Worm (Caenorhabditis elegans) whole organism, early embryonic: ENCODE measurements around the gene eif-1.

Experiments used
- B0310.2 ChIP-seq: sonication (generic microtip); optimal IDR thresholded peaks from 2 replicates; lab custom pipeline; 2016; ENCODE audit warnings: mild to moderate bottlenecking, missing genetic modification characterization, missing compliant biosample characterization
- F13C5.2 ChIP-seq: sonication (generic microtip); optimal IDR thresholded peaks from 2 replicates; lab custom pipeline; 2017; ENCODE audit warnings: mild to moderate bottlenecking, missing genetic modification characterization, inconsistent platforms, missing compliant biosample characterization
- aly-1 ChIP-seq: sonication (generic microtip); optimal IDR thresholded peaks from 2 replicates; lab custom pipeline; 2016; ENCODE audit warnings: missing genetic modification characterization, missing compliant biosample characterization
- ama-1 ChIP-seq: fragments of 150-350 bp; optimal IDR thresholded peaks from 2 replicates; lab custom pipeline; 2014
- ceh-13 ChIP-seq: fragments of 200-800 bp; sonication (Bioruptor generic); optimal IDR thresholded peaks from 2 replicates; lab custom pipeline; 2018; ENCODE audit warnings: mild to moderate bottlenecking, missing genetic modification characterization, missing compliant biosample characterization
- ceh-36 ChIP-seq: sonication (generic microtip); optimal IDR thresholded peaks from 2 replicates; lab custom pipeline; 2016; ENCODE audit warnings: missing genetic modification characterization, inconsistent platforms, missing compliant biosample characterization
- ets-7 ChIP-seq: sonication (generic microtip); optimal IDR thresholded peaks from 2 replicates; lab custom pipeline; 2016; ENCODE audit warnings: missing genotype, missing genetic modification characterization, missing compliant biosample characterization
- flt-1 ChIP-seq: fragments of 200-800 bp; sonication (Bioruptor generic); IDR thresholded peaks from 2 replicates; pipeline ENCODE4 v1.3.6; 2022; ENCODE audit warnings: missing genetic modification characterization, missing compliant biosample characterization
- hmbx-1 ChIP-seq: sonication (generic microtip); optimal IDR thresholded peaks from 2 replicates; lab custom pipeline; 2016; ENCODE audit warnings: mild to moderate bottlenecking, missing genetic modification characterization, missing compliant biosample characterization
- hmg-4 ChIP-seq: fragments of 200-800 bp; sonication (Bioruptor generic); optimal IDR thresholded peaks from 2 replicates; lab custom pipeline; 2018; ENCODE audit warnings: mild to moderate bottlenecking, missing genetic modification characterization, missing compliant biosample characterization
- hnd-1 ChIP-seq: sonication (generic microtip); optimal IDR thresholded peaks from 2 replicates; lab custom pipeline; 2016; ENCODE audit warnings: missing genetic modification characterization, missing compliant biosample characterization
- pes-1 ChIP-seq: fragments of 200-800 bp; sonication (Bioruptor generic); IDR thresholded peaks from 2 replicates; pipeline ENCODE4 v1.3.6; 2022; ENCODE audit warnings: missing genetic modification reagents, missing genetic modification characterization, missing compliant biosample characterization
- scrt-1 ChIP-seq: fragments of 200-800 bp; sonication (Bioruptor generic); IDR thresholded peaks from 2 replicates; pipeline ENCODE4 v1.3.6; 2022; ENCODE audit warnings: missing genetic modification characterization, missing compliant biosample characterization
- sea-1 ChIP-seq: fragments of 200-800 bp; sonication (Bioruptor generic); conservative IDR thresholded peaks from 2 replicates; pipeline ENCODE4 v1.3.6; 2022; ENCODE audit warnings: missing genetic modification characterization, missing compliant biosample characterization
- tbx-11 ChIP-seq: fragments of 200-800 bp; sonication (Bioruptor generic); IDR thresholded peaks from 2 replicates; pipeline ENCODE4 v1.3.6; 2022; ENCODE audit warnings: missing genetic modification characterization, missing compliant biosample characterization
- tbx-37 ChIP-seq: fragments of 200-800 bp; sonication (Bioruptor generic); conservative IDR thresholded peaks from 2 replicates; pipeline ENCODE4 v1.3.6; 2022; ENCODE audit warnings: missing genetic modification reagents, missing genetic modification characterization, missing compliant biosample characterization
- tra-4 ChIP-seq: sonication (generic microtip); optimal IDR thresholded peaks from 2 replicates; lab custom pipeline; 2017; ENCODE audit warnings: missing genetic modification characterization, missing compliant biosample characterization

Gene eif-1

ce11 chrII:4993530-4994192, at the start of gene eif-1, which contains the start of gene vps-24:
Gene eif-1 (minus strand): TSS chrII:4993580.
Gene vps-24 (plus strand): TSS chrII:4993998.
- TF ChIP-seq pes-1 (GFP tag; lab: Robert Waterston, UW) (0 out of 2 replicates have a peak, but pooled peaks have one; percentile 37), sea-1 (GFP tag; lab: Robert Waterston, UW) (no peak)

DNA sequence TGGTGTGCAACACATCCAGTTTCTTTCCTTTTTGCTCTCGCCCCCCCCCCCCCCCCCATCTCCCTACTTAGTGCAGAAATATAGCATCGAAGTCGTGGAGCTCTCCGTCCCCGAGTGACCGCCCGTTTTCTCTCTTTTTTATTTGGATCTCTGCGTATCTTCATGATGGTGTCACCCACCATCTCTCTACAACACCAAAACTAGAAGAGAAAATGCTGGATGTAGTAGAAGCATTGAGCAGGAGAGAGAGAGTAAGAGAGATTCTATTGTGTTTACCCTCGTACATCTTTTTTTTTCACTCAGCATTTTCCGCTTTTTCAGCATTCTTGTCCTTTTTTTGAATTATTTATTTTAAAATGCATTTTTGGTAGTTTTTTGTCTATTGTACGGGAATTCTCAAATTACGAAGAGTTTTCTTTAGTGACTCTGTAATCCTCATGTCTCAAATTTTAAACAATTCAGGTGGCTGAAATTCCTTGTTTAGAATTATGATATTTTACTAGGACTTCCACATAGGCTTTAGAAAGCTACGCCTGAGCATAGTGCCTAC, 49.1 kb upstream of the eif-1 start:
- TF ChIP-seq F13C5.2 (tag; lab: Kevin White, UChicago) = no peak
- TF ChIP-seq hmbx-1 (tag; lab: Kevin White, UChicago) = no peak
- TF ChIP-seq ets-7 (tag; lab: Kevin White, UChicago) = no peak
- no peak for TF ChIP-seq ama-1 (lab: Kevin White, UChicago)
- no peak for TF ChIP-seq hnd-1 (tag; lab: Kevin White, UChicago)
- no peak for TF ChIP-seq B0310.2
- TF ChIP-seq tbx-37 = no peak
- no peak for TF ChIP-seq tbx-11 (GFP tag; lab: Robert Waterston, UW)
- no peak for TF ChIP-seq tra-4 (tag; lab: Kevin White, UChicago)
- no peak for TF ChIP-seq aly-1 (tag; lab: Kevin White, UChicago)
- TF ChIP-seq ceh-36 (tag; lab: Kevin White, UChicago) = no peak
- no peak for TF ChIP-seq sea-1 (GFP tag; lab: Robert Waterston, UW)
- no peak for TF ChIP-seq flt-1 (GFP tag; lab: Robert Waterston, UW)
- no peak for TF ChIP-seq hmg-4 (GFP tag; lab: Kevin White, UChicago)
- no peak for TF ChIP-seq ceh-13 (GFP tag; lab: Kevin White, UChicago)
- no peak for TF ChIP-seq scrt-1 (GFP tag; lab: Robert Waterston, UW)
- no peak for TF ChIP-seq pes-1 (GFP tag; lab: Robert Waterston, UW)

ce11 chrII:5040631-5041156, 47.3 kb upstream of the eif-1 start, which contains the start of gene F33G12.7:
Gene F33G12.7 (minus strand): TSS chrII:5040681.
- no peak for TF ChIP-seq aly-1 (tag; lab: Kevin White, UChicago)
- no peak for TF ChIP-seq pes-1 (GFP tag; lab: Robert Waterston, UW)
- TF ChIP-seq sea-1 (GFP tag; lab: Robert Waterston, UW) = no peak
- TF ChIP-seq ceh-13 (GFP tag; lab: Kevin White, UChicago) = no peak
- TF ChIP-seq hnd-1 (tag; lab: Kevin White, UChicago) = no peak
- TF ChIP-seq hmbx-1 (tag; lab: Kevin White, UChicago) = no peak
- TF ChIP-seq F13C5.2 (tag; lab: Kevin White, UChicago) = no peak
- no peak for TF ChIP-seq tbx-37
- no peak for TF ChIP-seq ceh-36 (tag; lab: Kevin White, UChicago)
- no peak for TF ChIP-seq flt-1 (GFP tag; lab: Robert Waterston, UW)
- TF ChIP-seq hmg-4 (GFP tag; lab: Kevin White, UChicago) = no peak
- TF ChIP-seq ets-7 (tag; lab: Kevin White, UChicago) = no peak
- TF ChIP-seq tra-4 (tag; lab: Kevin White, UChicago) = no peak
- no peak for TF ChIP-seq tbx-11 (GFP tag; lab: Robert Waterston, UW)

ce11 chrII:5039912-5040311, 46.5 kb upstream of the eif-1 start, which contains the start of gene golg-2:
Gene golg-2 (minus strand): TSS chrII:5040091.
- TF ChIP-seq hnd-1 (tag; lab: Kevin White, UChicago) (no peak), ceh-13 (GFP tag; lab: Kevin White, UChicago) (no peak), tra-4 (tag; lab: Kevin White, UChicago) (no peak), ama-1 (lab: Kevin White, UChicago) (no peak), B0310.2 (no peak), scrt-1 (GFP tag; lab: Robert Waterston, UW) (no peak), hmbx-1 (tag; lab: Kevin White, UChicago) (no peak)

ce11 chrII:5036128-5036527, 42.7 kb upstream of the eif-1 start, which contains the start of gene lrr-1:
Gene lrr-1 (minus strand): TSS chrII:5036439.
- TF ChIP-seq aly-1 (tag; lab: Kevin White, UChicago) (no peak), hnd-1 (tag; lab: Kevin White, UChicago) (no peak), B0310.2 (no peak), tbx-37 (no peak), ama-1 (lab: Kevin White, UChicago) (no peak), sea-1 (GFP tag; lab: Robert Waterston, UW) (no peak), flt-1 (GFP tag; lab: Robert Waterston, UW) (no peak), ceh-36 (tag; lab: Kevin White, UChicago) (no peak), ceh-13 (GFP tag; lab: Kevin White, UChicago) (no peak), hmbx-1 (tag; lab: Kevin White, UChicago) (no peak), F13C5.2 (tag; lab: Kevin White, UChicago) (no peak), hmg-4 (GFP tag; lab: Kevin White, UChicago) (no peak), tbx-11 (GFP tag; lab: Robert Waterston, UW) (no peak), scrt-1 (GFP tag; lab: Robert Waterston, UW) (no peak), tra-4 (tag; lab: Kevin White, UChicago) (no peak), pes-1 (GFP tag; lab: Robert Waterston, UW) (no peak), ets-7 (tag; lab: Kevin White, UChicago) (no peak)

ce11 chrII:5033935-5034334, 40.6 kb upstream of the eif-1 start, which contains the start of gene F33G12.3:
Gene F33G12.3 (minus strand): TSS chrII:5034035.
- no peak for TF ChIP-seq flt-1 (GFP tag; lab: Robert Waterston, UW)
- TF ChIP-seq tbx-11 (GFP tag; lab: Robert Waterston, UW) = no peak
- TF ChIP-seq F13C5.2 (tag; lab: Kevin White, UChicago) = no peak
- TF ChIP-seq ceh-36 (tag; lab: Kevin White, UChicago) = no peak
- TF ChIP-seq hmg-4 (GFP tag; lab: Kevin White, UChicago) = no peak
- no peak for TF ChIP-seq scrt-1 (GFP tag; lab: Robert Waterston, UW)
- no peak for TF ChIP-seq ceh-13 (GFP tag; lab: Kevin White, UChicago)
- TF ChIP-seq aly-1 (tag; lab: Kevin White, UChicago) = no peak
- TF ChIP-seq ama-1 (lab: Kevin White, UChicago) = no peak
